Fruit fly (Drosophila melanogaster) whole organism, embryonic: Measurements from ENCODE around the gene CG17470.
A peak's percentile ranks its signal among the peaks of the same experiment; 100 is the strongest.

Source experiments
- BtbVII ChIP-seq: fragments of 200-800 bp; sonication (Bioruptor generic); optimal IDR thresholded peaks from 3 replicates; lab custom pipeline; 2017; ENCODE audit warnings: missing biosample characterization, mild to moderate bottlenecking, missing genetic modification characterization
- CG10462 ChIP-seq: fragments of 200-800 bp; sonication (Bioruptor generic); optimal IDR thresholded peaks from 2 replicates; lab custom pipeline; 2016; ENCODE audit warnings: missing biosample characterization, missing genetic modification characterization
- CG10979 ChIP-seq: fragments of 200-800 bp; sonication (Bioruptor generic); optimal IDR thresholded peaks from 2 replicates; lab custom pipeline; 2018; ENCODE audit warnings: missing biosample characterization, mild to moderate bottlenecking, missing genetic modification characterization, moderate library complexity
- CG11504 ChIP-seq: fragments of 200-800 bp; sonication (Bioruptor generic); optimal IDR thresholded peaks from 3 replicates; lab custom pipeline; 2019; ENCODE audit warnings: missing biosample characterization, mild to moderate bottlenecking, missing genetic modification characterization, moderate library complexity
- CG13624 ChIP-seq: fragments of 200-800 bp; sonication (Bioruptor generic); optimal IDR thresholded peaks from 2 replicates; lab custom pipeline; 2016; ENCODE audit warnings: missing biosample characterization, missing genetic modification characterization
- CG14050 ChIP-seq: fragments of 200-800 bp; sonication (Bioruptor generic); IDR thresholded peaks from 3 replicates; pipeline ENCODE4 v1.3.6; 2022; ENCODE audit warnings: missing biosample characterization, missing genetic modification characterization
- CG16815 ChIP-seq: fragments of 200-800 bp; sonication (Bioruptor generic); optimal IDR thresholded peaks from 3 replicates; lab custom pipeline; 2017; ENCODE audit warnings: missing biosample characterization, mild to moderate bottlenecking, missing genetic modification characterization
- CG17361 ChIP-seq: fragments of 200-800 bp; sonication (Bioruptor generic); IDR thresholded peaks from 3 replicates; pipeline ENCODE4 v1.3.6; 2022; ENCODE audit warnings: missing biosample characterization, missing genetic modification characterization
- CG17802 ChIP-seq: fragments of 200-800 bp; sonication (Bioruptor generic); optimal IDR thresholded peaks from 2 replicates; lab custom pipeline; 2018; ENCODE audit warnings: missing biosample characterization, mild to moderate bottlenecking, missing genetic modification characterization, moderate library complexity
- CG17912 ChIP-seq: fragments of 200-800 bp; sonication (Bioruptor generic); optimal IDR thresholded peaks from 2 replicates; lab custom pipeline; 2018; ENCODE audit warnings: missing biosample characterization, mild to moderate bottlenecking, missing genetic modification characterization
- CG2202 ChIP-seq: fragments of 200-800 bp; sonication (Bioruptor generic); optimal IDR thresholded peaks from 2 replicates; lab custom pipeline; 2018; ENCODE audit warnings: missing biosample characterization, mild to moderate bottlenecking, missing genetic modification characterization
- CG34376 ChIP-seq: fragments of 200-800 bp; sonication (Bioruptor generic); optimal IDR thresholded peaks from 2 replicates; lab custom pipeline; 2018; ENCODE audit warnings: missing biosample characterization, mild to moderate bottlenecking, missing genetic modification characterization
- CG34422 ChIP-seq: fragments of 200-800 bp; sonication (Bioruptor generic); IDR thresholded peaks from 3 replicates; pipeline ENCODE4 v1.3.6; 2022; ENCODE audit warnings: missing biosample characterization, missing genetic modification characterization
- CG6272 ChIP-seq: fragments of 200-800 bp; sonication (Bioruptor generic); IDR thresholded peaks from 2 replicates; pipeline ENCODE4 v1.3.6; 2022; ENCODE audit warnings: missing biosample characterization, missing genetic modification characterization
- CG6683 ChIP-seq: fragments of 200-800 bp; sonication (Bioruptor generic); optimal IDR thresholded peaks from 2 replicates; lab custom pipeline; 2017; ENCODE audit warnings: missing biosample characterization, mild to moderate bottlenecking, missing genetic modification characterization, missing genetic modification reagents
- CG6813 ChIP-seq: fragments of 200-800 bp; sonication (Bioruptor generic); optimal IDR thresholded peaks from 2 replicates; lab custom pipeline; 2017; ENCODE audit warnings: missing biosample characterization, missing genetic modification characterization, mild to moderate bottlenecking, moderate library complexity, missing genetic modification reagents
- CG8281 ChIP-seq: fragments of 200-800 bp; sonication (Bioruptor generic); optimal IDR thresholded peaks from 2 replicates; lab custom pipeline; 2018; ENCODE audit warnings: missing biosample characterization, mild to moderate bottlenecking, missing genetic modification characterization, moderate library complexity
- CG8290 ChIP-seq, 3 experiments: fragments of 200-800 bp; sonication (Bioruptor generic); optimal IDR thresholded peaks; 2 replicates each; lab custom pipeline; 2016 to 2019; ENCODE audit warnings: missing biosample characterization in 3 of 3, missing genetic modification characterization in 3 of 3, mild to moderate bottlenecking in 2 of 3, moderate library complexity in 1 of 3
- CG8944 ChIP-seq: fragments of 200-800 bp; sonication (Bioruptor generic); optimal IDR thresholded peaks from 3 replicates; lab custom pipeline; 2016; ENCODE audit warnings: missing biosample characterization, missing genetic modification characterization
- CG9797 ChIP-seq: fragments of 200-800 bp; sonication (Bioruptor generic); optimal IDR thresholded peaks from 3 replicates; lab custom pipeline; 2018; ENCODE audit warnings: missing biosample characterization, mild to moderate bottlenecking, missing genetic modification characterization
- CrebB ChIP-seq: fragments of 200-800 bp; sonication (Bioruptor generic); optimal IDR thresholded peaks from 3 replicates; lab custom pipeline; 2018; ENCODE audit warnings: missing biosample characterization, mild to moderate bottlenecking, missing genetic modification characterization
- D19B ChIP-seq: fragments of 200-800 bp; sonication (Bioruptor generic); optimal IDR thresholded peaks from 2 replicates; lab custom pipeline; 2017; ENCODE audit warnings: missing biosample characterization, mild to moderate bottlenecking, missing genetic modification characterization
- Dek ChIP-seq: fragments of 200-800 bp; sonication (Bioruptor generic); optimal IDR thresholded peaks from 3 replicates; lab custom pipeline; 2019; ENCODE audit warnings: missing biosample characterization, mild to moderate bottlenecking, missing genetic modification characterization, moderate library complexity
- Dll ChIP-seq: fragments of 200-800 bp; sonication (Bioruptor generic); IDR thresholded peaks from 4 replicates; pipeline ENCODE4 v1.3.6; 2022; ENCODE audit warnings: missing biosample characterization, missing genetic modification characterization; ENCODE audit not compliant: partially characterized antibody
- Ets97D ChIP-seq: fragments of 200-800 bp; sonication (Bioruptor generic); optimal IDR thresholded peaks from 3 replicates; lab custom pipeline; 2016; ENCODE audit warnings: missing biosample characterization, missing genetic modification characterization
- Fer1 ChIP-seq: fragments of 200-800 bp; sonication (Bioruptor generic); optimal IDR thresholded peaks from 2 replicates; lab custom pipeline; 2017; ENCODE audit warnings: missing biosample characterization, mild to moderate bottlenecking, missing genetic modification characterization
- HHEX ChIP-seq: fragments of 200-800 bp; sonication (Bioruptor generic); optimal IDR thresholded peaks from 3 replicates; lab custom pipeline; 2017; ENCODE audit warnings: missing biosample characterization, mild to moderate bottlenecking, missing genetic modification characterization, missing genetic modification reagents
- HLH3B ChIP-seq: fragments of 200-800 bp; sonication (Bioruptor generic); IDR thresholded peaks from 2 replicates; pipeline ENCODE4 v1.3.6; 2022; ENCODE audit warnings: missing biosample characterization, missing genetic modification characterization
- Hmx ChIP-seq: fragments of 200-800 bp; sonication (Bioruptor generic); optimal IDR thresholded peaks from 2 replicates; lab custom pipeline; 2016; ENCODE audit warnings: missing biosample characterization, missing genetic modification characterization
- MESR4 ChIP-seq: fragments of 200-800 bp; sonication (Bioruptor generic); optimal IDR thresholded peaks from 2 replicates; lab custom pipeline; 2018; ENCODE audit warnings: missing biosample characterization, mild to moderate bottlenecking, missing genetic modification characterization, moderate library complexity
- Neu2 ChIP-seq: fragments of 200-800 bp; sonication (Bioruptor generic); optimal IDR thresholded peaks from 3 replicates; lab custom pipeline; 2016; ENCODE audit warnings: missing biosample characterization, missing genetic modification characterization, borderline replicate concordance
- TFAM ChIP-seq: fragments of 200-800 bp; sonication (Bioruptor generic); optimal IDR thresholded peaks from 2 replicates; lab custom pipeline; 2017; ENCODE audit warnings: missing biosample characterization, missing genetic modification characterization, inconsistent platforms
- Taf1 ChIP-seq: fragments of 200-800 bp; sonication (Bioruptor generic); IDR thresholded peaks from 2 replicates; pipeline ENCODE4 v1.3.6; 2022; ENCODE audit warnings: missing biosample characterization, missing genetic modification characterization
- ara ChIP-seq: fragments of 200-800 bp; sonication (Bioruptor generic); IDR thresholded peaks from 2 replicates; pipeline ENCODE4 v1.3.6; 2022; ENCODE audit warnings: missing biosample characterization, missing genetic modification characterization
- ase ChIP-seq: fragments of 200-800 bp; sonication (Bioruptor generic); IDR thresholded peaks from 3 replicates; pipeline ENCODE4 v1.3.6; 2022; ENCODE audit warnings: missing biosample characterization, missing genetic modification characterization
- az2 ChIP-seq: fragments of 200-800 bp; sonication (Bioruptor generic); optimal IDR thresholded peaks from 3 replicates; lab custom pipeline; 2016; ENCODE audit warnings: missing biosample characterization, missing genetic modification characterization
- cato ChIP-seq: fragments of 200-800 bp; sonication (Bioruptor generic); optimal IDR thresholded peaks from 2 replicates; lab custom pipeline; 2016; ENCODE audit warnings: missing biosample characterization, missing genetic modification characterization, borderline replicate concordance
- corto ChIP-seq: fragments of 200-800 bp; sonication (Bioruptor generic); optimal IDR thresholded peaks from 2 replicates; lab custom pipeline; 2016; ENCODE audit warnings: missing biosample characterization, mild to moderate bottlenecking, missing genetic modification characterization, moderate library complexity
- crc ChIP-seq: fragments of 200-800 bp; sonication (Bioruptor generic); optimal IDR thresholded peaks from 2 replicates; lab custom pipeline; 2016; ENCODE audit warnings: missing biosample characterization, missing genetic modification characterization
- crol ChIP-seq: fragments of 200-800 bp; sonication (Bioruptor generic); IDR thresholded peaks from 2 replicates; pipeline ENCODE4 v1.3.6; 2022; ENCODE audit warnings: missing biosample characterization, missing genetic modification characterization
- dimm ChIP-seq: fragments of 200-800 bp; sonication (Bioruptor generic); IDR thresholded peaks from 2 replicates; pipeline ENCODE4 v1.3.6; 2022; ENCODE audit warnings: missing biosample characterization, missing genetic modification characterization
- ems ChIP-seq: fragments of 200-800 bp; sonication (Bioruptor generic); optimal IDR thresholded peaks from 3 replicates; lab custom pipeline; 2016; ENCODE audit warnings: missing biosample characterization, missing genetic modification characterization
- fd96Cb ChIP-seq: fragments of 200-800 bp; sonication (Bioruptor generic); optimal IDR thresholded peaks from 2 replicates; lab custom pipeline; 2018; ENCODE audit warnings: missing biosample characterization, mild to moderate bottlenecking, missing genetic modification characterization, moderate library complexity
- gro ChIP-seq: fragments of 200-800 bp; sonication (Bioruptor generic); optimal IDR thresholded peaks from 2 replicates; lab custom pipeline; 2016; ENCODE audit warnings: missing biosample characterization, missing genetic modification characterization
- gsb-n ChIP-seq: fragments of 200-800 bp; sonication (Bioruptor generic); optimal IDR thresholded peaks from 3 replicates; lab custom pipeline; 2018; ENCODE audit warnings: missing biosample characterization, mild to moderate bottlenecking, missing genetic modification characterization
- pb ChIP-seq: fragments of 200-800 bp; sonication (Bioruptor generic); optimal IDR thresholded peaks from 3 replicates; lab custom pipeline; 2016; ENCODE audit warnings: missing biosample characterization, missing genetic modification characterization
- shn ChIP-seq: fragments of 200-800 bp; sonication (Bioruptor generic); optimal IDR thresholded peaks from 3 replicates; lab custom pipeline; 2016; ENCODE audit warnings: missing biosample characterization, missing genetic modification characterization
- sob ChIP-seq: fragments of 200-800 bp; sonication (Bioruptor generic); IDR thresholded peaks from 2 replicates; pipeline ENCODE4 v1.3.6; 2022; ENCODE audit warnings: missing biosample characterization, missing genetic modification characterization
- zen2 ChIP-seq: fragments of 200-800 bp; sonication (Bioruptor generic); IDR thresholded peaks from 3 replicates; pipeline ENCODE4 v1.3.6; 2022; ENCODE audit warnings: missing biosample characterization, missing genetic modification characterization; ENCODE audit not compliant: partially characterized antibody

Gene CG17470

DNA sequence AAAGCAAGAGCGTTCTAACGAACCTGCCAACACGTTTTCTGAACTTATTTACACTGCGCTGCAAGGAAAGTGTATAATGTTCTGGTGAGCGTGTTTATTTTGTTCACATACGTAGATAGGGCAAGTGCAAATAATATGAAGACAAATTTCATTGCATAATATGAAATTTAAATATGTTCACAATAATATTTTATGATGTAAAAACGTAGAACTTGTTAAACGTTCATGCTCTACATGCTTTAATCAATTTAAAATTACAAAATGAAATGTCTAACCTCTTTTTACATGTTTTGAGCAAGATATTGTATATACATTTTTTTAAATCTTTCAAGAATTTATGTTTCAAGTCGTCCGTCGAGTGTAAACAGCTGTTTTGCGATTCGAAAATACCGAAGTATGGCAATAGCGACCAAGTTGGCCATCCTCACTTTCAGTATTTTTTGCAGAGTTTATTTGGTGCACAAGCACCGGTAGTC is 2.4 kb upstream of the CG17470 start, which contains the start of the genes phr6-4 and CG2608 (continued):
- peak; percentile 93 for TF ChIP-seq CG10979 (tag; lab: Kevin White, UChicago)
- TF ChIP-seq gro (GFP tag; lab: Kevin White, UChicago), result peak; percentile 90
- TF ChIP-seq CG14050 (GFP tag; lab: Robert Waterston, UW), result peak; percentile 80
- peak; percentile 84 for TF ChIP-seq CG6683 (GFP tag; lab: Kevin White, UChicago)
- TF ChIP-seq MESR4 (GFP tag; lab: Kevin White, UChicago), result peak; percentile 22
- peak; percentile 84 for TF ChIP-seq CG10462 (GFP tag; lab: Kevin White, UChicago)
- TF ChIP-seq HHEX, result peak; percentile 89
- peak; percentile 90 for TF ChIP-seq gsb-n (tag; lab: Kevin White, UChicago)
- TF ChIP-seq CG8281, result peak; percentile 80
- peak; percentile 77 for TF ChIP-seq ase
- TF ChIP-seq CG13624 (GFP tag; lab: Kevin White, UChicago), result peak; percentile 90
- peak; percentile 87 for TF ChIP-seq CG8944 (GFP tag; lab: Kevin White, UChicago)
- TF ChIP-seq zen2, result no peak
- peak; percentile 80; the same call in 1 of the 2 replicates for TF ChIP-seq ara (GFP tag; lab: Robert Waterston, UW)
- TF ChIP-seq cato (GFP tag; lab: Kevin White, UChicago), result peak; percentile 85
- TF ChIP-seq Ets97D (GFP tag; lab: Kevin White, UChicago), result peak; percentile 76
- TF ChIP-seq corto (GFP tag; lab: Kevin White, UChicago), result peak; percentile 66
- TF ChIP-seq Neu2 (GFP tag; lab: Kevin White, UChicago), result no peak
- TF ChIP-seq CG34422 (GFP tag; lab: Robert Waterston, UW), result peak; percentile 73; the same call in 1 of the 3 replicates
- TF ChIP-seq D19B, result peak; percentile 84
- TF ChIP-seq CG11504 (tag; lab: Kevin White, UChicago), result peak; percentile 92
- peak; percentile 85 for TF ChIP-seq CG2202 (tag; lab: Kevin White, UChicago)
- peak; percentile 89 for TF ChIP-seq fd96Cb
- peak; percentile 76 for TF ChIP-seq CG6272 (GFP tag; lab: Robert Waterston, UW)
- TF ChIP-seq CG34376 (GFP tag; lab: Kevin White, UChicago), result peak; percentile 90
- TF ChIP-seq HLH3B (GFP tag; lab: Robert Waterston, UW), result peak; percentile 81
- TF ChIP-seq crc, result peak; percentile 46
- peak; percentile 70 for TF ChIP-seq sob (GFP tag; lab: Robert Waterston, UW)
- TF ChIP-seq shn (GFP tag; lab: Kevin White, UChicago), result peak; percentile 82
- no peak for TF ChIP-seq Dll (GFP tag; lab: Robert Waterston, UW)
- peak; percentile 73 for TF ChIP-seq CG8290 (GFP tag; optimal IDR thresholded peaks at IDR 0.05; lab: Kevin White, UChicago)
- peak; percentile 60 to 86 for TF ChIP-seq CG8290 (tag; optimal IDR thresholded peaks at IDR 0.05; lab: Kevin White, UChicago)
- TF ChIP-seq CG16815 (GFP tag; lab: Kevin White, UChicago), result peak; percentile 89
- TF ChIP-seq CrebB (tag; lab: Kevin White, UChicago), result peak; percentile 86
- no peak for TF ChIP-seq CG17912
- TF ChIP-seq Dek (tag; lab: Kevin White, UChicago), result peak; percentile 91
- TF ChIP-seq dimm (GFP tag; lab: Robert Waterston, UW), result peak; percentile 70
- peak; percentile 45 for TF ChIP-seq TFAM (GFP tag; lab: Kevin White, UChicago)
- peak; percentile 85 for TF ChIP-seq CG6813 (GFP tag; lab: Kevin White, UChicago)
- TF ChIP-seq pb (GFP tag; lab: Kevin White, UChicago), result peak; percentile 51
- peak; percentile 97 for TF ChIP-seq CG17361 (GFP tag; lab: Robert Waterston, UW)
- peak; percentile 84 for TF ChIP-seq Hmx
- TF ChIP-seq BtbVII (GFP tag; lab: Kevin White, UChicago), result peak; percentile 89
- peak; percentile 95 for TF ChIP-seq az2 (GFP tag; lab: Kevin White, UChicago)
- TF ChIP-seq Fer1 (GFP tag; lab: Kevin White, UChicago), result peak; percentile 93
- peak; percentile 63 for TF ChIP-seq CG9797 (GFP tag; lab: Kevin White, UChicago)
- peak; percentile 65; the same call in 1 of the 2 replicates for TF ChIP-seq Taf1 (GFP tag; lab: Robert Waterston, UW)
- TF ChIP-seq CG17802, result peak; percentile 69
- 0 out of 2 replicates have a peak, but pooled peaks have one; percentile 13 for TF ChIP-seq crol
- TF ChIP-seq ems (GFP tag; lab: Kevin White, UChicago), result peak; percentile 87
